Fruit fly (Drosophila melanogaster) whole organism, embryonic: ENCODE data around the gene CG2747.
A peak's percentile ranks its signal among the peaks of the same experiment; 100 is the strongest.

Source experiments
- Aef1 ChIP-seq: fragments of 200-800 bp; sonication (Bioruptor generic); IDR thresholded peaks from 3 replicates; pipeline ENCODE4 v1.3.6; 2022; ENCODE audit warnings: missing biosample characterization, missing genetic modification characterization
- CG10366 ChIP-seq: fragments of 200-800 bp; sonication (Bioruptor generic); IDR thresholded peaks from 2 replicates; pipeline ENCODE4 v1.3.6; 2022; ENCODE audit warnings: missing biosample characterization, missing genetic modification characterization
- CG11560 ChIP-seq: fragments of 200-800 bp; sonication (Bioruptor generic); IDR thresholded peaks from 3 replicates; pipeline ENCODE4 v1.3.6; 2022; ENCODE audit warnings: missing biosample characterization, missing genetic modification characterization
- CG12219 ChIP-seq: fragments of 200-800 bp; sonication (Bioruptor generic); optimal IDR thresholded peaks from 3 replicates; lab custom pipeline; 2018; ENCODE audit warnings: missing biosample characterization, mild to moderate bottlenecking, missing genetic modification characterization
- CG12659 ChIP-seq: fragments of 200-800 bp; sonication (Bioruptor generic); optimal IDR thresholded peaks from 3 replicates; lab custom pipeline; 2017; ENCODE audit warnings: mild to moderate bottlenecking, missing biosample characterization, missing genetic modification reagents, missing genetic modification characterization
- CG13287 ChIP-seq: fragments of 200-800 bp; sonication (Bioruptor generic); IDR thresholded peaks from 2 replicates; pipeline ENCODE4 v1.3.6; 2022; ENCODE audit warnings: missing biosample characterization, missing genetic modification characterization; ENCODE audit not compliant: partially characterized antibody
- CG14050 ChIP-seq: fragments of 200-800 bp; sonication (Bioruptor generic); IDR thresholded peaks from 3 replicates; pipeline ENCODE4 v1.3.6; 2022; ENCODE audit warnings: missing biosample characterization, missing genetic modification characterization
- CG1603 ChIP-seq: fragments of 200-800 bp; sonication (Bioruptor generic); optimal IDR thresholded peaks from 2 replicates; lab custom pipeline; 2019; ENCODE audit warnings: missing biosample characterization, mild to moderate bottlenecking, missing genetic modification characterization, moderate library complexity
- CG34376 ChIP-seq: fragments of 200-800 bp; sonication (Bioruptor generic); optimal IDR thresholded peaks from 2 replicates; lab custom pipeline; 2018; ENCODE audit warnings: missing biosample characterization, mild to moderate bottlenecking, missing genetic modification characterization
- CG34422 ChIP-seq: fragments of 200-800 bp; sonication (Bioruptor generic); IDR thresholded peaks from 3 replicates; pipeline ENCODE4 v1.3.6; 2022; ENCODE audit warnings: missing biosample characterization, missing genetic modification characterization
- CG3726 ChIP-seq: fragments of 200-800 bp; sonication (Bioruptor generic); IDR thresholded peaks from 3 replicates; pipeline ENCODE4, ENCODE4 v1.3.6; 2022; ENCODE audit warnings: missing biosample characterization, missing genetic modification characterization
- CG42726 ChIP-seq: fragments of 200-800 bp; sonication (Bioruptor generic); IDR thresholded peaks from 2 replicates; pipeline ENCODE4 v1.3.6; 2022; ENCODE audit warnings: missing biosample characterization, missing genetic modification characterization; ENCODE audit not compliant: partially characterized antibody
- CG5245 ChIP-seq: fragments of 200-800 bp; sonication (Bioruptor generic); optimal IDR thresholded peaks from 3 replicates; lab custom pipeline; 2016; ENCODE audit warnings: missing biosample characterization, missing genetic modification characterization
- CG6254 ChIP-seq: fragments of 200-800 bp; sonication (Bioruptor generic); optimal IDR thresholded peaks from 3 replicates; lab custom pipeline; 2017; ENCODE audit warnings: mild to moderate bottlenecking, missing biosample characterization, missing genetic modification reagents, missing genetic modification characterization
- CG8765 ChIP-seq: fragments of 200-800 bp; sonication (Bioruptor generic); IDR thresholded peaks from 2 replicates; pipeline ENCODE4 v1.3.6; 2022; ENCODE audit warnings: missing biosample characterization, missing genetic modification characterization
- Camta ChIP-seq: fragments of 200-800 bp; sonication (Bioruptor generic); optimal IDR thresholded peaks from 2 replicates; lab custom pipeline; 2016; ENCODE audit warnings: missing biosample characterization, missing genetic modification characterization
- D19A ChIP-seq: fragments of 200-800 bp; optimal IDR thresholded peaks from 3 replicates; lab custom pipeline; 2019; ENCODE audit warnings: missing biosample characterization, mild to moderate bottlenecking, missing genetic modification characterization, moderate library complexity
- Dad ChIP-seq: fragments of 200-800 bp; sonication (Bioruptor generic); optimal IDR thresholded peaks from 3 replicates; lab custom pipeline; 2016; ENCODE audit warnings: missing biosample characterization, missing genetic modification characterization
- Dll ChIP-seq: fragments of 200-800 bp; sonication (Bioruptor generic); IDR thresholded peaks from 4 replicates; pipeline ENCODE4 v1.3.6; 2022; ENCODE audit warnings: missing biosample characterization, missing genetic modification characterization; ENCODE audit not compliant: partially characterized antibody
- Eip74EF ChIP-seq, 2 experiments: fragments of 200-800 bp in 1 of 2; fragments of >200 bp in 1 of 2; sonication (Bioruptor generic) in 1 of 2; optimal IDR thresholded peaks; 2 replicates each; lab custom pipeline; 2017 to 2019; ENCODE audit warnings: missing biosample characterization in 2 of 2, missing genetic modification characterization in 2 of 2, mild to moderate bottlenecking in 1 of 2, moderate library complexity in 1 of 2
- HmgD ChIP-seq: fragments of 200-800 bp; sonication (Bioruptor generic); optimal IDR thresholded peaks from 3 replicates; lab custom pipeline; 2016; ENCODE audit warnings: missing biosample characterization, missing genetic modification characterization
- MBD-R2 ChIP-seq: fragments of 200-800 bp; sonication (Bioruptor generic); IDR thresholded peaks from 2 replicates; pipeline ENCODE4 v1.3.6; 2022; ENCODE audit warnings: missing biosample characterization, missing genetic modification characterization
- Mad ChIP-seq: fragments of 200-800 bp; sonication (Bioruptor generic); optimal IDR thresholded peaks from 2 replicates; lab custom pipeline; 2016; ENCODE audit warnings: missing biosample characterization, missing genetic modification characterization
- Myb ChIP-seq: fragments of 200-800 bp; sonication (Bioruptor generic); optimal IDR thresholded peaks from 2 replicates; lab custom pipeline; 2016; ENCODE audit warnings: missing biosample characterization, missing genetic modification characterization
- Nf-YB ChIP-seq: fragments of 200-800 bp; sonication (Bioruptor generic); optimal IDR thresholded peaks from 3 replicates; lab custom pipeline; 2019; ENCODE audit warnings: missing biosample characterization, mild to moderate bottlenecking, missing genetic modification characterization, moderate library complexity
- Opbp ChIP-seq: fragments of 200-800 bp; sonication (Bioruptor generic); IDR thresholded peaks from 3 replicates; pipeline ENCODE4 v1.3.6; 2022; ENCODE audit warnings: missing biosample characterization, missing genetic modification characterization; ENCODE audit not compliant: partially characterized antibody
- Pdp1 ChIP-seq, 2 experiments: fragments of 200-800 bp; sonication (Bioruptor generic); optimal IDR thresholded peaks; 3 replicates each; lab custom pipeline; 2016; ENCODE audit warnings: missing biosample characterization in 2 of 2, missing genetic modification characterization in 2 of 2, mild to moderate bottlenecking in 1 of 2, moderate library complexity in 1 of 2
- Rfx ChIP-seq: fragments of 200-800 bp; sonication (Bioruptor generic); IDR thresholded peaks from 2 replicates; pipeline ENCODE4 v1.3.6; 2022; ENCODE audit warnings: missing biosample characterization, missing genetic modification characterization
- YL-1 ChIP-seq: fragments of 200-800 bp; sonication (Bioruptor generic); optimal IDR thresholded peaks from 3 replicates; lab custom pipeline; 2017; ENCODE audit warnings: missing biosample characterization, mild to moderate bottlenecking, missing genetic modification characterization
- amos ChIP-seq: fragments of 200-800 bp; sonication (Bioruptor generic); IDR thresholded peaks from 2 replicates; pipeline ENCODE4 v1.3.6; 2022; ENCODE audit warnings: missing biosample characterization, missing genetic modification characterization; ENCODE audit not compliant: partially characterized antibody
- bigmax ChIP-seq: fragments of 200-800 bp; sonication (Bioruptor generic); optimal IDR thresholded peaks from 2 replicates; lab custom pipeline; 2018; ENCODE audit warnings: missing biosample characterization, mild to moderate bottlenecking, missing genetic modification characterization
- cato ChIP-seq: fragments of 200-800 bp; sonication (Bioruptor generic); optimal IDR thresholded peaks from 2 replicates; lab custom pipeline; 2016; ENCODE audit warnings: missing biosample characterization, missing genetic modification characterization, borderline replicate concordance
- chinmo ChIP-seq: fragments of 200-800 bp; sonication (Bioruptor generic); IDR thresholded peaks from 4 replicates; pipeline ENCODE4 v1.3.6; 2022; ENCODE audit warnings: missing biosample characterization, missing genetic modification characterization; ENCODE audit not compliant: partially characterized antibody
- chn ChIP-seq: fragments of 200-800 bp; sonication (Bioruptor generic); optimal IDR thresholded peaks from 2 replicates; lab custom pipeline; 2016; ENCODE audit warnings: missing biosample characterization, missing genetic modification characterization
- gcm2 ChIP-seq: fragments of 200-800 bp; sonication (Bioruptor generic); optimal IDR thresholded peaks from 2 replicates; lab custom pipeline; 2016; ENCODE audit warnings: missing biosample characterization, missing genetic modification characterization
- gsb ChIP-seq: fragments of 200-800 bp; sonication (Bioruptor generic); IDR thresholded peaks from 2 replicates; pipeline ENCODE4 v1.3.6; 2022; ENCODE audit warnings: missing biosample characterization, missing genetic modification characterization
- insv ChIP-seq, 2 experiments: fragments of 200-800 bp; sonication (Bioruptor generic); optimal IDR thresholded peaks; 3 replicates each; lab custom pipeline; 2016 to 2018; ENCODE audit warnings: missing biosample characterization in 2 of 2, missing genetic modification characterization in 2 of 2
- kah ChIP-seq: fragments of 200-800 bp; sonication (Bioruptor generic); optimal IDR thresholded peaks from 2 replicates; lab custom pipeline; 2018; ENCODE audit warnings: missing biosample characterization, mild to moderate bottlenecking, missing genetic modification characterization
- lbe ChIP-seq: fragments of 200-800 bp; sonication (Bioruptor generic); optimal IDR thresholded peaks from 2 replicates; lab custom pipeline; 2016; ENCODE audit warnings: missing biosample characterization, mild to moderate bottlenecking, missing genetic modification characterization
- lov ChIP-seq, 2 experiments: fragments of 200-800 bp in 1 of 2; fragments of >200 bp in 1 of 2; sonication (Bioruptor generic) in 1 of 2; IDR thresholded peaks in 1 of 2; optimal IDR thresholded peaks in 1 of 2; 2 replicates in 1 of 2; 3 replicates in 1 of 2; pipeline versions ENCODE4 v1.3.6 to Lab custom; 2017 to 2022; ENCODE audit warnings: missing biosample characterization in 1 of 2, missing genetic modification characterization in 1 of 2
- nau ChIP-seq: fragments of 200-800 bp; sonication (Bioruptor generic); optimal IDR thresholded peaks from 3 replicates; lab custom pipeline; 2017; ENCODE audit warnings: missing biosample characterization, mild to moderate bottlenecking, missing genetic modification characterization, missing genetic modification reagents
- phol ChIP-seq: fragments of 200-800 bp; sonication (Bioruptor generic); optimal IDR thresholded peaks from 3 replicates; lab custom pipeline; 2018; ENCODE audit warnings: missing biosample characterization, mild to moderate bottlenecking, missing genetic modification characterization, moderate library complexity
- pum ChIP-seq: fragments of 200-800 bp; sonication (Bioruptor generic); optimal IDR thresholded peaks from 2 replicates; lab custom pipeline; 2016; ENCODE audit warnings: missing biosample characterization, missing genetic modification characterization
- pzg ChIP-seq: fragments of 200-800 bp; sonication (Bioruptor generic); optimal IDR thresholded peaks from 3 replicates; lab custom pipeline; 2018; ENCODE audit warnings: missing biosample characterization, mild to moderate bottlenecking, missing genetic modification characterization, moderate library complexity
- ssp ChIP-seq: fragments of 200-800 bp; sonication (Bioruptor generic); IDR thresholded peaks from 2 replicates; pipeline ENCODE4 v1.3.6; 2022; ENCODE audit warnings: missing biosample characterization, missing genetic modification characterization
- tll ChIP-seq, 2 experiments: fragments of 200-800 bp in 1 of 2; fragments of >200 bp in 1 of 2; sonication (Bioruptor generic) in 1 of 2; optimal IDR thresholded peaks; 2 replicates each; lab custom pipeline; 2017 to 2019; ENCODE audit warnings: missing biosample characterization in 2 of 2, missing genetic modification characterization in 2 of 2, mild to moderate bottlenecking in 1 of 2, moderate library complexity in 1 of 2
- zfh1 ChIP-seq: fragments of 200-800 bp; sonication (Bioruptor generic); IDR thresholded peaks from 3 replicates; pipeline ENCODE4 v1.3.6; 2022; ENCODE audit warnings: missing biosample characterization, missing genetic modification characterization

CG2747 gene

dm6 chr3R:8007595-8008255 is 22.9 kb downstream of the CG2747 start, which contains the start of gene CG2767 (continued):
- TF ChIP-seq nau (GFP tag; lab: Kevin White, UChicago) (no peak), Dad (GFP tag; lab: Kevin White, UChicago) (no peak), Aef1 (GFP tag; lab: Robert Waterston, UW) (no peak), gcm2 (no peak), CG3726 (GFP tag; lab: Robert Waterston, UW) (no peak), Dll (0 out of 4 replicates have a peak, but pooled peaks have one; percentile 24), ssp (GFP tag; lab: Robert Waterston, UW) (no peak), zfh1 (no peak), CG34422 (GFP tag; lab: Robert Waterston, UW) (peak; percentile 32; the same call in 1 of the 3 replicates), CG14050 (GFP tag; lab: Robert Waterston, UW) (no peak), Mad (GFP tag; lab: Kevin White, UChicago) (no peak), MBD-R2 (GFP tag; lab: Robert Waterston, UW) (peak; percentile 51; the same call in 1 of the 2 replicates), pum (no peak), CG5245 (GFP tag; lab: Kevin White, UChicago) (no peak), lbe (GFP tag; lab: Kevin White, UChicago) (peak; percentile 27), Nf-YB (no peak), phol (tag; lab: Kevin White, UChicago) (no peak), CG1603 (tag; lab: Kevin White, UChicago) (peak; percentile 20), chinmo (no peak), cato (GFP tag; lab: Kevin White, UChicago) (no peak), D19A (tag; lab: Kevin White, UChicago) (no peak), CG6254 (GFP tag; lab: Kevin White, UChicago) (peak; percentile 16), pzg (GFP tag; lab: Kevin White, UChicago) (peak; percentile 56), CG42726 (GFP tag; lab: Robert Waterston, UW) (no peak), Myb (peak; percentile 44), chn (GFP tag; lab: Kevin White, UChicago) (peak; percentile 59), Eip74EF (GFP tag; optimal IDR thresholded peaks at IDR 0.05; lab: Kevin White, UChicago) (no peak), Opbp (peak; percentile 8; the same call in 2 of the 3 replicates), Pdp1 (GFP tag; optimal IDR thresholded peaks at IDR 0.05; lab: Kevin White, UChicago) (peak in 1 of 2 experiments; percentile 53), Rfx (GFP tag; lab: Robert Waterston, UW) (no peak), kah (GFP tag; lab: Kevin White, UChicago) (peak; percentile 53), insv (GFP tag; optimal IDR thresholded peaks at IDR 0.05; lab: Kevin White, UChicago) (peak in 1 of 2 experiments; percentile 5), amos (GFP tag; lab: Robert Waterston, UW) (peak; percentile 10; the same call in 1 of the 2 replicates), CG12659 (peak; percentile 15), bigmax (no peak), tll (GFP tag; optimal IDR thresholded peaks at IDR 0.05; lab: Kevin White, UChicago) (no peak), CG12219 (GFP tag; lab: Kevin White, UChicago) (no peak), HmgD (no peak), CG34376 (GFP tag; lab: Kevin White, UChicago) (peak; percentile 8), CG8765 (GFP tag; lab: Robert Waterston, UW) (no peak), lov (optimal IDR thresholded peaks at IDR 0.05; lab: Kevin White, UChicago) (no peak), lov (GFP tag; IDR thresholded peaks at IDR 0.05; lab: Robert Waterston, UW) (no peak), YL-1 (peak; percentile 12), gsb (GFP tag; lab: Robert Waterston, UW) (no peak), CG11560 (peak; percentile 87; the same call in 1 of the 3 replicates), CG13287 (GFP tag; lab: Robert Waterston, UW) (peak; percentile 34; the same call in 1 of the 2 replicates), Camta (GFP tag; lab: Kevin White, UChicago) (no peak), CG10366 (GFP tag; lab: Robert Waterston, UW) (no peak)
